Fruit fly (Drosophila melanogaster): ENCODE data around the gene MRG15.

- TF ChIP-seq kay (GFP tag; ENCODE audit: borderline replicate concordance) (peak; percentile 51), Hr96 (GFP tag; optimal IDR thresholded peaks at IDR 0.05) (no peak), toe (GFP tag; optimal IDR thresholded peaks at IDR 0.05) (no peak), CG7045 (GFP tag; optimal IDR thresholded peaks at IDR 0.05) (no peak), CG7101 (tag; optimal IDR thresholded peaks at IDR 0.05) (no peak), CG12768 (GFP tag; optimal IDR thresholded peaks at IDR 0.05) (no peak), cic (GFP tag; optimal IDR thresholded peaks at IDR 0.05) (no peak), CG33017 (tag; optimal IDR thresholded peaks at IDR 0.05) (no peak), CG11617 (GFP tag; optimal IDR thresholded peaks at IDR 0.05) (no peak), CG1620 (GFP tag; optimal IDR thresholded peaks at IDR 0.05) (no peak), Clk (GFP tag; optimal IDR thresholded peaks at IDR 0.05) (no peak)
These were observed 34.9 kb downstream of the MRG15 start for dm6 chr3R:15243046-15243356.

Data from whole organism, adult.